Fruit fly (Drosophila melanogaster) whole organism, embryonic: Measurements from ENCODE around the gene CG5909.

ENCODE experiments used
- BEAF-32 ChIP-seq: fragments of 200-800 bp; sonication (Bioruptor generic); optimal IDR thresholded peaks from 3 replicates; lab custom pipeline; 2017; ENCODE audit warnings: missing biosample characterization, missing genetic modification characterization, mild to moderate bottlenecking, moderate library complexity, missing genetic modification reagents
- Bteb2 ChIP-seq: fragments of 200-800 bp; sonication (Bioruptor generic); optimal IDR thresholded peaks from 2 replicates; lab custom pipeline; 2016; ENCODE audit warnings: missing biosample characterization, missing genetic modification characterization
- CG10565 ChIP-seq: fragments of 200-800 bp; sonication (Bioruptor generic); optimal IDR thresholded peaks from 3 replicates; lab custom pipeline; 2016; ENCODE audit warnings: missing biosample characterization, mild to moderate bottlenecking, missing genetic modification characterization
- CG11085 ChIP-seq: fragments of 200-800 bp; sonication (Bioruptor generic); IDR thresholded peaks from 2 replicates; pipeline ENCODE4 v1.3.6; 2022; ENCODE audit warnings: missing biosample characterization, missing genetic modification characterization
- CG12942 ChIP-seq: fragments of 200-800 bp; sonication (Bioruptor generic); optimal IDR thresholded peaks from 3 replicates; lab custom pipeline; 2016; ENCODE audit warnings: missing biosample characterization, missing genetic modification characterization
- CG13123 ChIP-seq: fragments of 200-800 bp; sonication (Bioruptor generic); optimal IDR thresholded peaks from 2 replicates; lab custom pipeline; 2016; ENCODE audit warnings: missing biosample characterization, missing genetic modification characterization
- CG15011 ChIP-seq: fragments of 200-800 bp; sonication (Bioruptor generic); optimal IDR thresholded peaks from 3 replicates; lab custom pipeline; 2018; ENCODE audit warnings: missing biosample characterization, mild to moderate bottlenecking, missing genetic modification characterization
- CG1529 ChIP-seq: fragments of 200-800 bp; sonication (Bioruptor generic); optimal IDR thresholded peaks from 3 replicates; lab custom pipeline; 2018; ENCODE audit warnings: missing biosample characterization, missing genetic modification characterization
- CG17612 ChIP-seq: fragments of 200-800 bp; sonication (Bioruptor generic); IDR thresholded peaks from 2 replicates; pipeline ENCODE4 v1.3.6; 2022; ENCODE audit warnings: missing biosample characterization, missing genetic modification characterization
- CG1792 ChIP-seq: fragments of 200-800 bp; sonication (Bioruptor generic); optimal IDR thresholded peaks from 2 replicates; lab custom pipeline; 2016; ENCODE audit warnings: missing biosample characterization, missing genetic modification characterization
- CG18011 ChIP-seq: fragments of 200-800 bp; sonication (Bioruptor generic); optimal IDR thresholded peaks from 2 replicates; lab custom pipeline; 2017; ENCODE audit warnings: missing biosample characterization, missing genetic modification characterization, mild to moderate bottlenecking, moderate library complexity, missing genotype
- CG2199 ChIP-seq: fragments of 200-800 bp; sonication (Bioruptor generic); IDR thresholded peaks from 3 replicates; pipeline ENCODE4 v1.3.6; 2022; ENCODE audit warnings: missing biosample characterization, missing genetic modification characterization
- CG34376 ChIP-seq: fragments of 200-800 bp; sonication (Bioruptor generic); optimal IDR thresholded peaks from 2 replicates; lab custom pipeline; 2018; ENCODE audit warnings: missing biosample characterization, mild to moderate bottlenecking, missing genetic modification characterization
- CG4617 ChIP-seq: fragments of 200-800 bp; sonication (Bioruptor generic); optimal IDR thresholded peaks from 3 replicates; lab custom pipeline; 2016; ENCODE audit warnings: missing biosample characterization, missing genetic modification characterization, borderline replicate concordance
- CG4707 ChIP-seq: fragments of 200-800 bp; sonication (Bioruptor generic); optimal IDR thresholded peaks from 2 replicates; lab custom pipeline; 2018; ENCODE audit warnings: missing biosample characterization, mild to moderate bottlenecking, missing genetic modification characterization, moderate library complexity
- CG7357 ChIP-seq: fragments of 200-800 bp; sonication (Bioruptor generic); IDR thresholded peaks from 3 replicates; pipeline ENCODE4 v1.3.6; 2022; ENCODE audit warnings: missing biosample characterization, missing genetic modification characterization
- CG8290 ChIP-seq, 3 experiments: fragments of 200-800 bp; sonication (Bioruptor generic); optimal IDR thresholded peaks; 2 replicates each; lab custom pipeline; 2016 to 2019; ENCODE audit warnings: missing biosample characterization in 3 of 3, missing genetic modification characterization in 3 of 3, mild to moderate bottlenecking in 2 of 3, moderate library complexity in 1 of 3
- CTCF ChIP-seq: fragments of 200-800 bp; sonication (Bioruptor generic); optimal IDR thresholded peaks from 2 replicates; lab custom pipeline; 2017; ENCODE audit warnings: missing biosample characterization, mild to moderate bottlenecking, missing genetic modification characterization, moderate library complexity
- Chrac-16 ChIP-seq: fragments of 200-800 bp; sonication (Bioruptor generic); optimal IDR thresholded peaks from 3 replicates; lab custom pipeline; 2016; ENCODE audit warnings: missing biosample characterization, missing genetic modification characterization
- CoRest ChIP-seq: fragments of 200-800 bp; sonication (Bioruptor generic); optimal IDR thresholded peaks from 3 replicates; lab custom pipeline; 2018; ENCODE audit warnings: missing biosample characterization, mild to moderate bottlenecking, missing genetic modification characterization, moderate library complexity
- Dip2 ChIP-seq: fragments of 200-800 bp; sonication (Bioruptor generic); IDR thresholded peaks from 2 replicates; pipeline ENCODE4 v1.3.6; 2022; ENCODE audit warnings: missing biosample characterization, missing genetic modification characterization
- E2f2 ChIP-seq: fragments of 200-800 bp; sonication (Bioruptor generic); IDR thresholded peaks from 2 replicates; pipeline ENCODE4 v1.3.6; 2022; ENCODE audit warnings: missing biosample characterization, missing genetic modification characterization
- Gug ChIP-seq: fragments of 200-800 bp; sonication (Bioruptor generic); IDR thresholded peaks from 4 replicates; pipeline ENCODE4 v1.3.6; 2022; ENCODE audit warnings: missing biosample characterization, missing genetic modification characterization
- H2.0 ChIP-seq: fragments of 200-800 bp; sonication (Bioruptor generic); IDR thresholded peaks from 2 replicates; pipeline ENCODE4 v1.3.6; 2022; ENCODE audit warnings: missing biosample characterization, missing genetic modification characterization
- HmgD ChIP-seq: fragments of 200-800 bp; sonication (Bioruptor generic); optimal IDR thresholded peaks from 3 replicates; lab custom pipeline; 2016; ENCODE audit warnings: missing biosample characterization, missing genetic modification characterization
- Hmr ChIP-seq: fragments of 200-800 bp; sonication (Bioruptor generic); optimal IDR thresholded peaks from 3 replicates; lab custom pipeline; 2017; ENCODE audit warnings: mild to moderate bottlenecking, missing biosample characterization, missing genetic modification reagents, missing genetic modification characterization
- Hr3 ChIP-seq: fragments of 200-800 bp; sonication (Bioruptor generic); optimal IDR thresholded peaks from 3 replicates; lab custom pipeline; 2016; ENCODE audit warnings: missing biosample characterization, missing genetic modification characterization
- Lhr ChIP-seq: fragments of 200-800 bp; sonication (Bioruptor generic); optimal IDR thresholded peaks from 3 replicates; lab custom pipeline; 2017; ENCODE audit warnings: mild to moderate bottlenecking, missing biosample characterization, missing genetic modification reagents, missing genetic modification characterization
- MBD-R2 ChIP-seq: fragments of 200-800 bp; sonication (Bioruptor generic); IDR thresholded peaks from 2 replicates; pipeline ENCODE4 v1.3.6; 2022; ENCODE audit warnings: missing biosample characterization, missing genetic modification characterization
- Med ChIP-seq: fragments of 200-800 bp; sonication (Bioruptor generic); peaks from one replicate; lab custom pipeline; 2016; ENCODE audit warnings: missing biosample characterization, missing genetic modification characterization, mild to moderate bottlenecking, inconsistent platforms, moderate library complexity
- Mrtf ChIP-seq: fragments of 200-800 bp; sonication (Bioruptor generic); IDR thresholded peaks from 3 replicates; pipeline ENCODE4 v1.3.6; 2022; ENCODE audit warnings: missing biosample characterization, missing genetic modification characterization
- Scr ChIP-seq: fragments of 200-800 bp; sonication (Bioruptor generic); IDR thresholded peaks from 2 replicates; pipeline ENCODE4 v1.3.6; 2022; ENCODE audit warnings: missing biosample characterization, missing genetic modification characterization; ENCODE audit not compliant: partially characterized antibody
- Sin3A ChIP-seq: fragments of >200 bp; optimal IDR thresholded peaks from 2 replicates; lab custom pipeline; 2018
- Sox102F ChIP-seq: fragments of 200-800 bp; sonication (Bioruptor generic); optimal IDR thresholded peaks from 2 replicates; lab custom pipeline; 2018; ENCODE audit warnings: missing biosample characterization, mild to moderate bottlenecking, missing genetic modification characterization, moderate library complexity
- TFAM ChIP-seq: fragments of 200-800 bp; sonication (Bioruptor generic); optimal IDR thresholded peaks from 2 replicates; lab custom pipeline; 2017; ENCODE audit warnings: missing biosample characterization, missing genetic modification characterization, inconsistent platforms
- amos ChIP-seq: fragments of 200-800 bp; sonication (Bioruptor generic); IDR thresholded peaks from 2 replicates; pipeline ENCODE4 v1.3.6; 2022; ENCODE audit warnings: missing biosample characterization, missing genetic modification characterization; ENCODE audit not compliant: partially characterized antibody
- ash1 ChIP-seq: fragments of 200-800 bp; sonication (Bioruptor generic); optimal IDR thresholded peaks from 2 replicates; lab custom pipeline; 2018; ENCODE audit warnings: missing biosample characterization, mild to moderate bottlenecking, missing genetic modification characterization
- cwo ChIP-seq: fragments of 200-800 bp; sonication (Bioruptor generic); optimal IDR thresholded peaks from 3 replicates; lab custom pipeline; 2017; ENCODE audit warnings: missing biosample characterization, missing genetic modification characterization, mild to moderate bottlenecking, moderate library complexity, missing genetic modification reagents
- emc ChIP-seq: fragments of 200-800 bp; sonication (Bioruptor generic); optimal IDR thresholded peaks from 2 replicates; lab custom pipeline; 2016; ENCODE audit warnings: missing biosample characterization, missing genetic modification characterization
- exex ChIP-seq: fragments of 200-800 bp; sonication (Bioruptor generic); optimal IDR thresholded peaks from 4 replicates; lab custom pipeline; 2018; ENCODE audit warnings: missing biosample characterization, mild to moderate bottlenecking, missing genetic modification characterization, moderate library complexity
- fd3F ChIP-seq: fragments of 200-800 bp; sonication (Bioruptor generic); optimal IDR thresholded peaks from 2 replicates; lab custom pipeline; 2018; ENCODE audit warnings: missing biosample characterization, mild to moderate bottlenecking, missing genetic modification characterization, moderate library complexity
- gce ChIP-seq: fragments of 200-800 bp; sonication (Bioruptor generic); IDR thresholded peaks from 3 replicates; pipeline ENCODE4 v1.3.6; 2022; ENCODE audit warnings: missing biosample characterization, missing genetic modification characterization
- gsb ChIP-seq: fragments of 200-800 bp; sonication (Bioruptor generic); IDR thresholded peaks from 2 replicates; pipeline ENCODE4 v1.3.6; 2022; ENCODE audit warnings: missing biosample characterization, missing genetic modification characterization
- lbe ChIP-seq: fragments of 200-800 bp; sonication (Bioruptor generic); optimal IDR thresholded peaks from 2 replicates; lab custom pipeline; 2016; ENCODE audit warnings: missing biosample characterization, mild to moderate bottlenecking, missing genetic modification characterization
- scrt ChIP-seq: fragments of 200-800 bp; sonication (Bioruptor generic); optimal IDR thresholded peaks from 2 replicates; lab custom pipeline; 2018; ENCODE audit warnings: missing biosample characterization, mild to moderate bottlenecking, missing genetic modification characterization, moderate library complexity
- sisA ChIP-seq: fragments of 200-800 bp; sonication (Bioruptor generic); IDR thresholded peaks from 2 replicates; pipeline ENCODE4 v1.3.6; 2022; ENCODE audit warnings: missing biosample characterization, missing genetic modification characterization
- sqz ChIP-seq: fragments of 200-800 bp; sonication (Bioruptor generic); optimal IDR thresholded peaks from 3 replicates; lab custom pipeline; 2018; ENCODE audit warnings: missing biosample characterization, mild to moderate bottlenecking, missing genetic modification characterization
- vnd ChIP-seq: fragments of 200-800 bp; sonication (Bioruptor generic); IDR thresholded peaks from 3 replicates; pipeline ENCODE4 v1.3.6; 2022; ENCODE audit warnings: missing biosample characterization, missing genetic modification characterization; ENCODE audit not compliant: partially characterized antibody
- z ChIP-seq: fragments of 200-800 bp; sonication (Bioruptor generic); IDR thresholded peaks from 3 replicates; pipeline ENCODE4 v1.3.6; 2022; ENCODE audit warnings: missing biosample characterization, missing genetic modification characterization
- zen2 ChIP-seq: fragments of 200-800 bp; sonication (Bioruptor generic); IDR thresholded peaks from 3 replicates; pipeline ENCODE4 v1.3.6; 2022; ENCODE audit warnings: missing biosample characterization, missing genetic modification characterization; ENCODE audit not compliant: partially characterized antibody

Gene CG5909

DNA sequence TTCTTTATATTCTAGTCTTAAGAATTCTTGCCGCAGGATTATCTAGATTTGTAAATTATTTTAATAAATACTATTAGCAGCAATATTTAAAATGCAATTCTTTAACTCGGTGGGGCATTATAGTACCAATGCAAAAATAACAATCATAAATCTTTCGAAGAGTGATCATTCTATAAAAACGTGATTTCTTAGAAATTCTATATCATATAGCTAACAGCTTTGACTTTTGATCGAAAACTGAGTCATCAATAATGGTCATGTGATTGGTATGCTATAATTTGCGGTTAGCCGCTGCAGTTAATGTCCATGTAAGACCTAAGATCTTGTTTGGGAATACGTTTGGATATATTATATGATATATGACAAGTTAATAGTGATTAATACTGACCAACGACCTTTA lies 1.9 kb downstream of the CG5909 start, which contains the start of gene ppk31:
TSS of gene ppk31 (plus strand) at position 301 of the 400 bp plus-strand sequence.
- TF ChIP-seq Gug (GFP tag; lab: Robert Waterston, UW) (no peak), H2.0 (GFP tag; lab: Robert Waterston, UW) (no peak), CG15011 (GFP tag; lab: Kevin White, UChicago) (no peak), CG2199 (GFP tag; lab: Robert Waterston, UW) (no peak), Med (no peak), E2f2 (GFP tag; lab: Robert Waterston, UW) (no peak), cwo (GFP tag; lab: Kevin White, UChicago) (no peak), gce (no peak), CG12942 (GFP tag; lab: Kevin White, UChicago) (no peak), lbe (GFP tag; lab: Kevin White, UChicago) (no peak), CG1792 (GFP tag; lab: Kevin White, UChicago) (no peak), HmgD (no peak), CTCF (no peak), emc (GFP tag; lab: Kevin White, UChicago) (no peak), z (GFP tag; lab: Robert Waterston, UW) (no peak), CG11085 (GFP tag; lab: Robert Waterston, UW) (no peak), CG8290 (GFP tag; optimal IDR thresholded peaks at IDR 0.05; lab: Kevin White, UChicago) (no peak), CG8290 (tag; optimal IDR thresholded peaks at IDR 0.05; lab: Kevin White, UChicago) (no peak)
- TF ChIP-seq, all 482 proteins: peak for 0

DNA sequence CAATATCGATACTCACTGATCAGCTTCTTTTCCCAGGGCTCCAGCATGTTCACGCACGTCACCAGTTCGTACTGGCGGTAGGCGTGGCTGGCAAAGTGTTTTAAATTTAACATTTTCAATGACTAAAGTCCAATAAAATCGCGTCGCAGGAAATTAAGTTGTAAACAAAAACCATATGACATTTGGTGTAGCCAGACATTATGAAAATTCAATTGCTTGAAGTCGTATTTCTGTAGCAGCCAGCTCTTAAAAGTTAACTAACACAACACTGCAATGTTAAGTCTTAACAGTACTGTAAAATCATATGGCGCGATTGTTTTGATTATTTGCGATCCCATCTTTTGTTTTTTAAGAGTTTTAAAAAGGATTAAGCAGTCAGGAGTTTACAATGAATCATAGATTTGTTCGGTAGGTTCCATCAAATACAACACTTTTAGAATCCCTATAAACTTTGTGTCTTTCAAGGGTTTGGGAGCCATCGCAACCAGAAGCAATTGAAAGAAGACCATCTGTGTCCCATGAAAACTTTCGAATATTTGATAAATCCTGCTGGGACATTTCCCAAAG lies 4.5 kb downstream of the CG5909 start, which contains the start of the genes CG34293 and spn-D:
TSS of gene CG34293 (minus strand) at position 160 of the 567 bp plus-strand sequence.
TSS of gene spn-D (plus strand) at position 301 of the 567 bp plus-strand sequence.
- TF ChIP-seq MBD-R2 (GFP tag; lab: Robert Waterston, UW) = peak; percentile 94
- TF ChIP-seq Hmr (GFP tag; lab: Kevin White, UChicago) = no peak
- no peak for TF ChIP-seq Dip2 (GFP tag; lab: Robert Waterston, UW)
- no peak for TF ChIP-seq fd3F (GFP tag; lab: Kevin White, UChicago)
- no peak for TF ChIP-seq Mrtf
- no peak for TF ChIP-seq TFAM
- TF ChIP-seq CG7357 (GFP tag; lab: Robert Waterston, UW) = no peak
- no peak for TF ChIP-seq Chrac-16 (GFP tag; lab: Kevin White, UChicago)
- no peak for TF ChIP-seq gsb (GFP tag; lab: Robert Waterston, UW)
- TF ChIP-seq CG13123 (GFP tag; lab: Kevin White, UChicago) = no peak
- TF ChIP-seq Bteb2 = no peak
- TF ChIP-seq CG34376 (GFP tag; lab: Kevin White, UChicago) = no peak
- no peak for TF ChIP-seq vnd (GFP tag; lab: Robert Waterston, UW)
- TF ChIP-seq Hr3 (GFP tag; lab: Kevin White, UChicago) = no peak
- TF ChIP-seq sqz (GFP tag; lab: Kevin White, UChicago) = no peak
- no peak for TF ChIP-seq Sin3A (lab: Kevin White, UChicago)
- 0 out of 2 replicates have a peak, but pooled peaks have one; percentile 15 for TF ChIP-seq Scr (GFP tag; lab: Robert Waterston, UW)
- TF ChIP-seq CG4617 (GFP tag; lab: Kevin White, UChicago) = peak; percentile 29
- no peak for TF ChIP-seq zen2 (GFP tag; lab: Robert Waterston, UW)
- TF ChIP-seq CG10565 (GFP tag; lab: Kevin White, UChicago) = no peak
- no peak for TF ChIP-seq CG4707 (GFP tag; lab: Kevin White, UChicago)
- no peak for TF ChIP-seq CG1529 (GFP tag; lab: Kevin White, UChicago)
- no peak for TF ChIP-seq exex (tag; lab: Kevin White, UChicago)
- TF ChIP-seq scrt (GFP tag; lab: Kevin White, UChicago) = no peak
- TF ChIP-seq sisA = no peak
- no peak for TF ChIP-seq BEAF-32 (GFP tag; lab: Kevin White, UChicago)
- no peak for TF ChIP-seq CG15011 (GFP tag; lab: Kevin White, UChicago)
- no peak for TF ChIP-seq CG17612 (GFP tag; lab: Robert Waterston, UW)
- TF ChIP-seq CoRest (tag; lab: Kevin White, UChicago) = no peak
- no peak for TF ChIP-seq ash1 (GFP tag; lab: Kevin White, UChicago)
- no peak for TF ChIP-seq Lhr (GFP tag; lab: Kevin White, UChicago)
- peak; percentile 97 for TF ChIP-seq CG18011 (GFP tag; lab: Kevin White, UChicago)
- no peak for TF ChIP-seq Sox102F
- TF ChIP-seq amos (GFP tag; lab: Robert Waterston, UW) = 0 out of 2 replicates have a peak, but pooled peaks have one; percentile 18
- TF ChIP-seq E2f2 (GFP tag; lab: Robert Waterston, UW) = peak; percentile 74
